Worm (Caenorhabditis elegans): ENCODE results near the gene cfp-1.

DNA sequence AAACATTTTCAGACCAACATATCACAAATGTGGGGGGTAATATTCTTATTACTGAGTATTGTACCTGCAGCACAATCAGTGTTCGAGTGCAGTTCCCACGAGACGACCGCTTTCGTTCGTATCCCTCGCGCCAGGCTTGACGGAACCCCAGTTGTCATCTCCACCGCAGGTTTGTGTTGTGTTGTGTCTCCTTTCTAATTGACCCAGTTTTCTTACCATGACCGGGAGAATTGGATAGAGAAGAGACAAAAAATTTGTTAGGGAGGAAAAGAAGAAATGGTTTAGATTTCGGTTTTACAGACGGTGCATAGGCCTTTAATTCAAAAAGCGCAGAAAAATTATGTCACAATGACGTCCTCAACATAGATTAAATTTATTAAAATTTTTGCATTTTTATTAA is 14.0 kb downstream of the cfp-1 start, which contains the start of gene noah-2:
- TF ChIP-seq R02D3.7 (tag; optimal IDR thresholded peaks at IDR 0.05), result no peak
- TF ChIP-seq zag-1 (tag; optimal IDR thresholded peaks at IDR 0.05), result no peak
- TF ChIP-seq pqm-1 (tag; optimal IDR thresholded peaks at IDR 0.05), result no peak
